Fruit fly (Drosophila melanogaster) whole organism, embryonic: ENCODE measurements around the gene Glg1.

ENCODE experiments used
- Atf3 ChIP-seq: fragments of 200-800 bp; sonication (Bioruptor generic); optimal IDR thresholded peaks from 3 replicates; lab custom pipeline; 2016; ENCODE audit warnings: missing biosample characterization, missing genetic modification characterization
- Bdp1 ChIP-seq: fragments of 200-800 bp; sonication (Bioruptor generic); optimal IDR thresholded peaks from 3 replicates; lab custom pipeline; 2016; ENCODE audit warnings: missing biosample characterization, missing genetic modification characterization
- CG10959 ChIP-seq: fragments of 200-800 bp; sonication (Bioruptor generic); IDR thresholded peaks from 2 replicates; pipeline ENCODE4 v1.3.6; 2022; ENCODE audit warnings: missing biosample characterization, missing genetic modification characterization
- CG11247 ChIP-seq: fragments of 200-800 bp; sonication (Bioruptor generic); IDR thresholded peaks from 2 replicates; pipeline ENCODE4 v1.3.6; 2022; ENCODE audit warnings: missing biosample characterization, missing genetic modification characterization
- CG11456 ChIP-seq: fragments of 200-800 bp; sonication (Bioruptor generic); IDR thresholded peaks from 3 replicates; pipeline ENCODE4 v1.3.6; 2022; ENCODE audit warnings: missing biosample characterization, missing genetic modification characterization
- CG11695 ChIP-seq: fragments of 200-800 bp; sonication (Bioruptor generic); IDR thresholded peaks from 3 replicates; pipeline ENCODE4 v1.3.6; 2022; ENCODE audit warnings: missing biosample characterization, missing genetic modification characterization
- CG13624 ChIP-seq: fragments of 200-800 bp; sonication (Bioruptor generic); optimal IDR thresholded peaks from 2 replicates; lab custom pipeline; 2016; ENCODE audit warnings: missing biosample characterization, missing genetic modification characterization
- CG15269 ChIP-seq: fragments of 200-800 bp; sonication (Bioruptor generic); optimal IDR thresholded peaks from 2 replicates; lab custom pipeline; 2018; ENCODE audit warnings: missing biosample characterization, mild to moderate bottlenecking, missing genetic modification characterization, moderate library complexity
- CG1647 ChIP-seq: fragments of 200-800 bp; sonication (Bioruptor generic); optimal IDR thresholded peaks from 3 replicates; lab custom pipeline; 2016; ENCODE audit warnings: missing biosample characterization, missing genetic modification characterization
- CG17186 ChIP-seq: fragments of 200-800 bp; sonication (Bioruptor generic); optimal IDR thresholded peaks from 3 replicates; lab custom pipeline; 2017; ENCODE audit warnings: missing biosample characterization, missing genetic modification reagents, missing genetic modification characterization
- CG18011 ChIP-seq: fragments of 200-800 bp; sonication (Bioruptor generic); optimal IDR thresholded peaks from 2 replicates; lab custom pipeline; 2017; ENCODE audit warnings: missing biosample characterization, missing genetic modification characterization, mild to moderate bottlenecking, moderate library complexity, missing genotype
- CG18476 ChIP-seq: fragments of 200-800 bp; sonication (Bioruptor generic); optimal IDR thresholded peaks from 2 replicates; lab custom pipeline; 2016; ENCODE audit warnings: missing biosample characterization, mild to moderate bottlenecking, missing genetic modification characterization
- CG2199 ChIP-seq: fragments of 200-800 bp; sonication (Bioruptor generic); IDR thresholded peaks from 3 replicates; pipeline ENCODE4 v1.3.6; 2022; ENCODE audit warnings: missing biosample characterization, missing genetic modification characterization
- CG30431 ChIP-seq: fragments of 200-800 bp; sonication (Bioruptor generic); optimal IDR thresholded peaks from 2 replicates; lab custom pipeline; 2017; ENCODE audit warnings: missing biosample characterization, missing genetic modification characterization
- CG3407 ChIP-seq: fragments of 200-800 bp; sonication (Bioruptor generic); optimal IDR thresholded peaks from 2 replicates; lab custom pipeline; 2018; ENCODE audit warnings: missing biosample characterization, mild to moderate bottlenecking, missing genetic modification characterization
- CG3847 ChIP-seq: fragments of 200-800 bp; sonication (Bioruptor generic); IDR thresholded peaks from 2 replicates; pipeline ENCODE4 v1.3.6; 2022; ENCODE audit warnings: missing biosample characterization, missing genetic modification characterization
- Dek ChIP-seq: fragments of 200-800 bp; sonication (Bioruptor generic); optimal IDR thresholded peaks from 3 replicates; lab custom pipeline; 2019; ENCODE audit warnings: missing biosample characterization, mild to moderate bottlenecking, missing genetic modification characterization, moderate library complexity
- ERR ChIP-seq: fragments of 200-800 bp; sonication (Bioruptor generic); optimal IDR thresholded peaks from 2 replicates; lab custom pipeline; 2016; ENCODE audit warnings: missing biosample characterization, missing genetic modification characterization
- HLH4C ChIP-seq: fragments of 200-800 bp; sonication (Bioruptor generic); IDR thresholded peaks from 3 replicates; pipeline ENCODE4 v1.3.6; 2022; ENCODE audit warnings: missing biosample characterization, missing genetic modification characterization; ENCODE audit not compliant: partially characterized antibody
- Jarid2 ChIP-seq: fragments of 200-800 bp; sonication (Bioruptor generic); optimal IDR thresholded peaks from 3 replicates; lab custom pipeline; 2017; ENCODE audit warnings: mild to moderate bottlenecking, missing biosample characterization, missing genetic modification reagents, missing genetic modification characterization
- Med ChIP-seq: fragments of 200-800 bp; sonication (Bioruptor generic); peaks from one replicate; lab custom pipeline; 2016; ENCODE audit warnings: missing biosample characterization, missing genetic modification characterization, mild to moderate bottlenecking, inconsistent platforms, moderate library complexity
- NFAT ChIP-seq: fragments of 200-800 bp; sonication (Bioruptor generic); IDR thresholded peaks from 2 replicates; pipeline ENCODE4 v1.3.6; 2022; ENCODE audit warnings: missing biosample characterization, missing genetic modification characterization
- ara ChIP-seq: fragments of 200-800 bp; sonication (Bioruptor generic); IDR thresholded peaks from 2 replicates; pipeline ENCODE4 v1.3.6; 2022; ENCODE audit warnings: missing biosample characterization, missing genetic modification characterization
- ase ChIP-seq: fragments of 200-800 bp; sonication (Bioruptor generic); IDR thresholded peaks from 3 replicates; pipeline ENCODE4 v1.3.6; 2022; ENCODE audit warnings: missing biosample characterization, missing genetic modification characterization
- az2 ChIP-seq: fragments of 200-800 bp; sonication (Bioruptor generic); optimal IDR thresholded peaks from 3 replicates; lab custom pipeline; 2016; ENCODE audit warnings: missing biosample characterization, missing genetic modification characterization
- bowl ChIP-seq: fragments of 200-800 bp; sonication (Bioruptor generic); IDR thresholded peaks from 2 replicates; pipeline ENCODE4 v1.3.6; 2022; ENCODE audit warnings: missing biosample characterization, missing genetic modification characterization
- dm ChIP-seq: fragments of 200-800 bp; sonication (Bioruptor generic); optimal IDR thresholded peaks from 3 replicates; lab custom pipeline; 2016; ENCODE audit warnings: missing biosample characterization, missing genetic modification characterization
- fd102C ChIP-seq: fragments of 200-800 bp; sonication (Bioruptor generic); optimal IDR thresholded peaks from 2 replicates; lab custom pipeline; 2018; ENCODE audit warnings: missing biosample characterization, mild to moderate bottlenecking, missing genetic modification characterization, moderate library complexity
- grau ChIP-seq: fragments of 200-800 bp; optimal IDR thresholded peaks from 3 replicates; lab custom pipeline; 2019; ENCODE audit warnings: missing biosample characterization, mild to moderate bottlenecking, missing genetic modification characterization, moderate library complexity
- otp ChIP-seq: fragments of 200-800 bp; sonication (Bioruptor generic); IDR thresholded peaks from 3 replicates; pipeline ENCODE4, ENCODE4 v1.3.6; 2022; ENCODE audit warnings: missing biosample characterization, missing genetic modification characterization
- pan ChIP-seq, 4 experiments: fragments of >200 bp in 3 of 4; fragments of 200-800 bp in 1 of 4; sonication (Bioruptor generic) in 1 of 4; optimal IDR thresholded peaks in 3 of 4; IDR thresholded peaks in 1 of 4; 2 replicates each; pipeline versions ENCODE4 v1.3.6 to Lab custom; 2017 to 2022; ENCODE audit warnings: missing biosample characterization in 2 of 4, missing genetic modification characterization in 2 of 4, mixed read lengths in 1 of 4
- sr ChIP-seq: fragments of 200-800 bp; sonication (Bioruptor generic); IDR thresholded peaks from 3 replicates; pipeline ENCODE4 v1.3.6; 2022; ENCODE audit warnings: missing biosample characterization, missing genetic modification characterization
- tll ChIP-seq, 2 experiments: fragments of 200-800 bp in 1 of 2; fragments of >200 bp in 1 of 2; sonication (Bioruptor generic) in 1 of 2; optimal IDR thresholded peaks; 2 replicates each; lab custom pipeline; 2017 to 2019; ENCODE audit warnings: missing biosample characterization in 2 of 2, missing genetic modification characterization in 2 of 2, mild to moderate bottlenecking in 1 of 2, moderate library complexity in 1 of 2
- tna ChIP-seq: fragments of 200-800 bp; sonication (Bioruptor generic); IDR thresholded peaks from 2 replicates; pipeline ENCODE4 v1.3.6; 2022; ENCODE audit warnings: missing biosample characterization, missing genetic modification characterization; ENCODE audit not compliant: partially characterized antibody
- trh ChIP-seq: fragments of 200-800 bp; sonication (Bioruptor generic); optimal IDR thresholded peaks from 2 replicates; lab custom pipeline; 2016; ENCODE audit warnings: missing biosample characterization, missing genetic modification characterization
- twi ChIP-seq: fragments of 200-800 bp; optimal IDR thresholded peaks from 2 replicates; lab custom pipeline; 2019; ENCODE audit warnings: missing biosample characterization, mild to moderate bottlenecking, missing genetic modification characterization, moderate library complexity
- zen ChIP-seq: fragments of 200-800 bp; sonication (Bioruptor generic); optimal IDR thresholded peaks from 3 replicates; lab custom pipeline; 2018; ENCODE audit warnings: missing biosample characterization, mild to moderate bottlenecking, missing genetic modification characterization, moderate library complexity
- zen2 ChIP-seq: fragments of 200-800 bp; sonication (Bioruptor generic); IDR thresholded peaks from 3 replicates; pipeline ENCODE4 v1.3.6; 2022; ENCODE audit warnings: missing biosample characterization, missing genetic modification characterization; ENCODE audit not compliant: partially characterized antibody

Gene Glg1

dm6 chr3L:21450486-21450885 is 56.9 kb downstream of the Glg1 start:
- no peak for TF ChIP-seq CG3847 (GFP tag; lab: Robert Waterston, UW)
- TF ChIP-seq Bdp1, result no peak
- TF ChIP-seq CG3407, result no peak
- no peak for TF ChIP-seq CG18476
- TF ChIP-seq CG10959 (GFP tag; lab: Robert Waterston, UW), result no peak
- no peak for TF ChIP-seq CG11247 (GFP tag; lab: Robert Waterston, UW)
- TF ChIP-seq CG15269 (tag; lab: Kevin White, UChicago), result no peak
- TF ChIP-seq Jarid2 (GFP tag; lab: Kevin White, UChicago), result no peak
- TF ChIP-seq ase (GFP tag; lab: Robert Waterston, UW), result peak; percentile 16; the same call in 1 of the 3 replicates
- TF ChIP-seq NFAT, result 0 out of 2 replicates have a peak, but pooled peaks have one; percentile 20
- peak; percentile 59; the same call in 1 of the 3 replicates for TF ChIP-seq CG11456 (GFP tag; lab: Robert Waterston, UW)
- TF ChIP-seq dm (GFP tag; lab: Kevin White, UChicago), result no peak
- TF ChIP-seq CG17186 (GFP tag; lab: Kevin White, UChicago), result no peak
- TF ChIP-seq ERR (GFP tag; lab: Kevin White, UChicago), result no peak
- TF ChIP-seq grau (tag; lab: Kevin White, UChicago), result peak; percentile 37
- TF ChIP-seq CG18011 (GFP tag; lab: Kevin White, UChicago), result no peak
- TF ChIP-seq twi (tag; lab: Kevin White, UChicago), result no peak
- peak; percentile 15 for TF ChIP-seq Med (GFP tag; lab: Kevin White, UChicago)
- TF ChIP-seq pan (optimal IDR thresholded peaks at IDR 0.05; lab: Kevin White, UChicago), result no peak
- TF ChIP-seq pan (GFP tag; optimal IDR thresholded peaks at IDR 0.05 in 1 of 2, IDR thresholded peaks at IDR 0.05 in 1 of 2), result peak in 1 of 2 experiments; percentile 66
- no peak for TF ChIP-seq tna
- TF ChIP-seq zen2 (GFP tag; lab: Robert Waterston, UW), result 0 out of 3 replicates have a peak, but pooled peaks have one; percentile 9
- TF ChIP-seq CG11695 (GFP tag; lab: Robert Waterston, UW), result peak; percentile 39; the same call in 1 of the 3 replicates
- TF ChIP-seq az2, result no peak
- no peak for TF ChIP-seq Dek (tag; lab: Kevin White, UChicago)
- no peak for TF ChIP-seq CG30431 (GFP tag; lab: Kevin White, UChicago)
- TF ChIP-seq sr (GFP tag; lab: Robert Waterston, UW), result no peak

- peak; percentile 14 for TF ChIP-seq zen (tag; lab: Kevin White, UChicago)
- TF ChIP-seq trh (GFP tag; lab: Kevin White, UChicago), result no peak
- peak; percentile 19 for TF ChIP-seq Med (GFP tag; lab: Kevin White, UChicago)
- no peak for TF ChIP-seq HLH4C (GFP tag; lab: Robert Waterston, UW)
- TF ChIP-seq CG2199 (GFP tag; lab: Robert Waterston, UW), result 0 out of 3 replicates have a peak, but pooled peaks have one; percentile 20
- peak; percentile 29 for TF ChIP-seq fd102C (GFP tag; lab: Kevin White, UChicago)
- no peak for TF ChIP-seq otp (GFP tag; lab: Robert Waterston, UW)
- no peak for TF ChIP-seq CG13624 (GFP tag; lab: Kevin White, UChicago)
- TF ChIP-seq twi (tag; lab: Kevin White, UChicago), result peak; percentile 6
- TF ChIP-seq ara (GFP tag; lab: Robert Waterston, UW), result no peak
- no peak for TF ChIP-seq bowl (GFP tag; lab: Robert Waterston, UW)
- TF ChIP-seq Atf3 (GFP tag; lab: Kevin White, UChicago), result no peak
- TF ChIP-seq CG1647, result no peak
- TF ChIP-seq tll (GFP tag; optimal IDR thresholded peaks at IDR 0.05; lab: Kevin White, UChicago), result peak in 1 of 2 experiments; percentile 98
- TF ChIP-seq, all 482 proteins: peak for 6
Measured at dm6 chr3L:21449336-21449735, 58.0 kb downstream of the Glg1 start.
